Comparison of ENCODE assay signal across 6 worm cellular contexts in the genomic region with DNA sequence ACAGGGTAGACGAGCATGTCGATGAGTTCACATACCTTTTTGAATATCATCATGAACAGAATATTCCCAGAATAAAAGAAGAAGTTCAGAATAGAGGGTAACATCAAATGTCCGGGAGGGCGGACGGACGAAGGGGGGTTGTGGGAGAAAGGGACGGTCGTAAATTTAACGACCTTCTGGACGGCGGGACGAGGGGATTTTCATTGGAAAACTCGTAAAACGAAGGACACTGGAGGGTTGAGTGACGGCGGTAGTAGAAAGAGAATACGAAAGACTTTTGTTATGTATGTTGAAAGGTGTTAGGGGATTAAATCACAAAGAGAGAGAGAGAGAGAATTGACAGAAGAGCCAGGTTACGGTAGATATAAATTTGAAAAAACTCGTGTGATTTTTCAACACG.
TF ChIP-seq lines count a peak whose summit lies in the region.

No protein-coding gene starts in this region.

TF ChIP-seq in whole organism, L1 larva, 84 proteins besides CTCF, POLR2A, EP300 and RAD21 (continues in another document):
- no peak for TF ChIP-seq mdl-1 (tag; optimal IDR thresholded peaks at IDR 0.05; lab: Kevin White, UChicago)
- no peak for TF ChIP-seq unc-62 (GFP tag; optimal IDR thresholded peaks at IDR 0.05; lab: Kevin White, UChicago)
- no peak for TF ChIP-seq efl-1 (optimal IDR thresholded peaks at IDR 0.05; lab: Kevin White, UChicago)
- TF ChIP-seq efl-1 (GFP tag; optimal IDR thresholded peaks at IDR 0.05 in 1 of 2; lab: Kevin White, UChicago) = peak in 1 of 2 experiments; percentile 42
- TF ChIP-seq F16B12.6 (tag; optimal IDR thresholded peaks at IDR 0.05; lab: Kevin White, UChicago) = no peak
- TF ChIP-seq lsy-2 (tag; optimal IDR thresholded peaks at IDR 0.05; lab: Kevin White, UChicago) = peak in 1 of 2 experiments; percentile 24
- TF ChIP-seq vab-15 (tag; optimal IDR thresholded peaks at IDR 0.05; lab: Kevin White, UChicago) = no peak
- TF ChIP-seq alr-1 (tag; optimal IDR thresholded peaks at IDR 0.05; lab: Kevin White, UChicago; ENCODE audit: borderline replicate concordance) = no peak
- TF ChIP-seq lin-14 (GFP tag; optimal IDR thresholded peaks at IDR 0.05; lab: Kevin White, UChicago) = peak; percentile 59
- no peak for TF ChIP-seq C16A3.4 (tag; optimal IDR thresholded peaks at IDR 0.05; lab: Kevin White, UChicago)
- TF ChIP-seq ets-5 (GFP tag; IDR thresholded peaks at IDR 0.05; lab: Robert Waterston, UW) = no peak
- no peak for TF ChIP-seq ztf-11 (tag; optimal IDR thresholded peaks at IDR 0.05; lab: Kevin White, UChicago)
- no peak for TF ChIP-seq nhr-20 (tag; optimal IDR thresholded peaks at IDR 0.05; lab: Kevin White, UChicago)
- peak; percentile 28 for TF ChIP-seq rnt-1 (tag; optimal IDR thresholded peaks at IDR 0.05; lab: Kevin White, UChicago)

TF ChIP-seq in whole organism, L2 larva, 48 proteins besides CTCF, POLR2A, EP300 and RAD21:
- TF ChIP-seq ZK546.5 (tag; optimal IDR thresholded peaks at IDR 0.05; lab: Kevin White, UChicago) (no peak), nhr-237 (tag; optimal IDR thresholded peaks at IDR 0.05; lab: Kevin White, UChicago) (no peak), sem-4 (tag; optimal IDR thresholded peaks at IDR 0.05; lab: Kevin White, UChicago) (peak; percentile 50), ztf-1 (GFP tag; conservative IDR thresholded peaks at IDR 0.05; lab: Robert Waterston, UW) (no peak), Y55F3AM.14 (GFP tag; optimal IDR thresholded peaks at IDR 0.05; lab: Kevin White, UChicago) (no peak), egl-27 (tag; optimal IDR thresholded peaks at IDR 0.05; lab: Kevin White, UChicago) (no peak), aly-2 (tag; optimal IDR thresholded peaks at IDR 0.05; lab: Kevin White, UChicago) (no peak), ztf-11 (tag; optimal IDR thresholded peaks at IDR 0.05; lab: Kevin White, UChicago) (no peak), nhr-25 (tag; optimal IDR thresholded peaks at IDR 0.05; lab: Kevin White, UChicago) (peak; percentile 16), elt-3 (tag; optimal IDR thresholded peaks at IDR 0.05; lab: Kevin White, UChicago) (no peak), ceh-16 (tag; optimal IDR thresholded peaks at IDR 0.05; lab: Kevin White, UChicago) (no peak), lsy-2 (tag; optimal IDR thresholded peaks at IDR 0.05; lab: Kevin White, UChicago) (no peak)

TF ChIP-seq in whole organism, L3 larva, 47 proteins besides CTCF, POLR2A, EP300 and RAD21:
- no peak for TF ChIP-seq lin-39 (tag; optimal IDR thresholded peaks at IDR 0.05; lab: Kevin White, UChicago)
- no peak for TF ChIP-seq ceh-16 (tag; optimal IDR thresholded peaks at IDR 0.05; lab: Kevin White, UChicago)
- no peak for TF ChIP-seq snpc-4 (tag; optimal IDR thresholded peaks at IDR 0.05; lab: Kevin White, UChicago)
- no peak for TF ChIP-seq elt-3 (tag; optimal IDR thresholded peaks at IDR 0.05; lab: Kevin White, UChicago)
- peak; percentile 98 for TF ChIP-seq egl-5 (tag; optimal IDR thresholded peaks at IDR 0.05; lab: Kevin White, UChicago)
- no peak for TF ChIP-seq elt-2 (tag; optimal IDR thresholded peaks at IDR 0.05; lab: Kevin White, UChicago)
- TF ChIP-seq nhr-25 (tag; optimal IDR thresholded peaks at IDR 0.05; lab: Kevin White, UChicago) = peak; percentile 19
- TF ChIP-seq sea-2 (GFP tag; optimal IDR thresholded peaks at IDR 0.05; lab: Kevin White, UChicago) = no peak
- TF ChIP-seq ceh-82 (tag; optimal IDR thresholded peaks at IDR 0.05; lab: Kevin White, UChicago) = no peak
- no peak for TF ChIP-seq unc-39 (tag; optimal IDR thresholded peaks at IDR 0.05; lab: Kevin White, UChicago)
- no peak for TF ChIP-seq pqm-1 (tag; optimal IDR thresholded peaks at IDR 0.05; lab: Kevin White, UChicago)
- TF ChIP-seq tbx-2 (tag; optimal IDR thresholded peaks at IDR 0.05; lab: Kevin White, UChicago) = no peak
- TF ChIP-seq mml-1 (tag; optimal IDR thresholded peaks at IDR 0.05; lab: Kevin White, UChicago) = no peak

TF ChIP-seq in whole organism, L4 larva, 104 proteins besides CTCF, POLR2A, EP300 and RAD21:
- TF ChIP-seq lsy-2 (tag; optimal IDR thresholded peaks at IDR 0.05; lab: Kevin White, UChicago) (peak in 1 of 2 experiments; percentile 1), zip-2 (tag; optimal IDR thresholded peaks at IDR 0.05; lab: Kevin White, UChicago) (no peak), php-3 (GFP tag; IDR thresholded peaks at IDR 0.05; lab: Robert Waterston, UW) (peak; percentile 84)

TF ChIP-seq in whole organism, late embryonic, 69 proteins besides CTCF, POLR2A, EP300 and RAD21:
- TF ChIP-seq ceh-22 (tag; optimal IDR thresholded peaks at IDR 0.05; lab: Kevin White, UChicago) (no peak), ceh-14 (tag; optimal IDR thresholded peaks at IDR 0.05; lab: Kevin White, UChicago) (no peak), rnt-1 (tag; optimal IDR thresholded peaks at IDR 0.05; lab: Kevin White, UChicago) (peak; percentile 7)

TF ChIP-seq in whole organism, mixed stage, embryonic, 35 proteins besides CTCF, POLR2A, EP300 and RAD21:
- no peak for TF ChIP-seq flh-1 (GFP tag; optimal IDR thresholded peaks at IDR 0.05; lab: Kevin White, UChicago)
- TF ChIP-seq unc-62 (GFP tag; optimal IDR thresholded peaks at IDR 0.05; lab: Kevin White, UChicago) = peak; percentile 7
- TF ChIP-seq ces-1 (GFP tag; optimal IDR thresholded peaks at IDR 0.05; lab: Kevin White, UChicago) = no peak
- TF ChIP-seq nhr-76 (tag; optimal IDR thresholded peaks at IDR 0.05; lab: Kevin White, UChicago) = no peak
- no peak for TF ChIP-seq ceh-43 (GFP tag; optimal IDR thresholded peaks at IDR 0.05; lab: Kevin White, UChicago)
